Worm (Caenorhabditis elegans): ENCODE results near the gene F18A11.5.

DNA sequence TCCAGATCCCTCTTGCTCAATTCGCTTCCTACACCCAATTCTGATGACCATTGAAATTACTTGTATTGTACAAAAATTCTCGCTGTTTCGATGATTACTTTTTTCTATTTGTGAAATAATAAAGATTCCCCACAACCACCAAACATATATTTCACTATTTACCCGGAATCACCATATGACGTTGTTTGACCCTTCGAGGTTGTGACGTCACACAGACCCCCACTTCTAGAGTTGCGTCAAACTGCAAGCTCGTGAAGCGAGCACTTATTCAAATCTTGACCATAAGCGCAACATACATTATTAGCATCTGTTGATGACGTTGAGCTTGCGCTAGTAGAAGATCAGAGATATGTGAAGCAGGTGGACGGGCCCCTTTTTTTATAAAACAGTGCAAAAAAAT, 21.1 kb downstream of the F18A11.5 start:
- TF ChIP-seq ces-1 (GFP tag; optimal IDR thresholded peaks at IDR 0.05): no peak
- no peak for TF ChIP-seq nhr-12 (tag; optimal IDR thresholded peaks at IDR 0.05)
- TF ChIP-seq lin-13 (tag; optimal IDR thresholded peaks at IDR 0.05): no peak
- no peak for TF ChIP-seq pha-4 (tag; optimal IDR thresholded peaks at IDR 0.05)
- no peak for TF ChIP-seq mep-1 (tag; optimal IDR thresholded peaks at IDR 0.05)
- TF ChIP-seq hlh-1 (tag; optimal IDR thresholded peaks at IDR 0.05): no peak
- no peak for TF ChIP-seq elt-3 (tag; optimal IDR thresholded peaks at IDR 0.05)
- no peak for TF ChIP-seq M03D4.4 (tag; optimal IDR thresholded peaks at IDR 0.05)
- TF ChIP-seq zip-8 (tag; optimal IDR thresholded peaks at IDR 0.05): peak; percentile 93
- TF ChIP-seq snpc-4 (tag; optimal IDR thresholded peaks at IDR 0.05): no peak
- TF ChIP-seq sem-2 (GFP tag; optimal IDR thresholded peaks at IDR 0.05): no peak
- TF ChIP-seq blmp-1 (tag; optimal IDR thresholded peaks at IDR 0.05): no peak
- no peak for TF ChIP-seq unc-62 (GFP tag; optimal IDR thresholded peaks at IDR 0.05)
- TF ChIP-seq ztf-11 (tag; optimal IDR thresholded peaks at IDR 0.05): no peak

Measured in whole organism, mixed stage, embryonic.